Fruit fly (Drosophila melanogaster): Measurements from ENCODE around the gene CG13362.

Gene CG13362

dm6 chrX:758892-759621 lies 8.0 kb upstream of the CG13362 start, which contains the start of gene CG5273 (continued):
- TF ChIP-seq CG15269 (tag; optimal IDR thresholded peaks at IDR 0.05) (peak; percentile 2), phol (tag; optimal IDR thresholded peaks at IDR 0.05) (peak; percentile 94), maf-S (GFP tag; optimal IDR thresholded peaks at IDR 0.05) (no peak), lmd (GFP tag; IDR thresholded peaks at IDR 0.05) (peak; percentile 8; the same call in 1 of the 2 replicates), onecut (GFP tag; IDR thresholded peaks at IDR 0.05) (no peak), unc-4 (GFP tag; IDR thresholded peaks at IDR 0.05; ENCODE audit: partially characterized antibody) (peak; percentile 90), CG31224 (GFP tag; IDR thresholded peaks at IDR 0.05) (peak; percentile 98), Aef1 (GFP tag; IDR thresholded peaks at IDR 0.05) (no peak), CG13123 (GFP tag; optimal IDR thresholded peaks at IDR 0.05) (no peak), sr (GFP tag; IDR thresholded peaks at IDR 0.05) (no peak), jumu (GFP tag; optimal IDR thresholded peaks at IDR 0.05) (no peak), CG2678 (tag; optimal IDR thresholded peaks at IDR 0.05) (peak; percentile 24), CHES-1-like (GFP tag; optimal IDR thresholded peaks at IDR 0.05) (peak; percentile 54), hkb (optimal IDR thresholded peaks at IDR 0.05) (no peak), hkb (GFP tag; IDR thresholded peaks at IDR 0.05) (no peak; the same call in 1 of the 2 replicates), jing (GFP tag; optimal IDR thresholded peaks at IDR 0.05) (no peak), CG33213 (GFP tag; optimal IDR thresholded peaks at IDR 0.05) (peak; percentile 85), mirr (GFP tag; optimal IDR thresholded peaks at IDR 0.05) (peak; percentile 14), Xrp1 (GFP tag; IDR thresholded peaks at IDR 0.05) (peak; percentile 51; the same call in 1 of the 2 replicates), sc (optimal IDR thresholded peaks at IDR 0.05) (no peak), sc (GFP tag; optimal IDR thresholded peaks at IDR 0.05) (no peak), CG11504 (tag; optimal IDR thresholded peaks at IDR 0.05) (peak; percentile 30), CG3995 (GFP tag; optimal IDR thresholded peaks at IDR 0.05) (peak; percentile 40), CG10979 (tag; optimal IDR thresholded peaks at IDR 0.05) (no peak), bcd (GFP tag; optimal IDR thresholded peaks at IDR 0.05) (peak; percentile 1), CG10209 (GFP tag; optimal IDR thresholded peaks at IDR 0.05) (peak; percentile 1), Sry-β (GFP tag; optimal IDR thresholded peaks at IDR 0.05) (peak; percentile 95), mam (GFP tag; optimal IDR thresholded peaks at IDR 0.05) (no peak), knrl (GFP tag; IDR thresholded peaks at IDR 0.05; ENCODE audit: partially characterized antibody) (peak; percentile 81), bigmax (GFP tag; optimal IDR thresholded peaks at IDR 0.05) (no peak), sd (tag; optimal IDR thresholded peaks at IDR 0.05) (peak; percentile 53), Elba2 (GFP tag; optimal IDR thresholded peaks at IDR 0.05) (peak; percentile 99), Myb (GFP tag; optimal IDR thresholded peaks at IDR 0.05) (peak; percentile 94), CG3407 (GFP tag; optimal IDR thresholded peaks at IDR 0.05) (no peak), CG11085 (GFP tag; IDR thresholded peaks at IDR 0.05) (no peak), CG13624 (GFP tag; optimal IDR thresholded peaks at IDR 0.05) (peak; percentile 60), nau (GFP tag; optimal IDR thresholded peaks at IDR 0.05) (no peak), CG14050 (GFP tag; IDR thresholded peaks at IDR 0.05) (no peak), CG13424 (tag; optimal IDR thresholded peaks at IDR 0.05) (peak; percentile 5), Rx (GFP tag; IDR thresholded peaks at IDR 0.05) (no peak), CG9797 (GFP tag; optimal IDR thresholded peaks at IDR 0.05) (peak; percentile 98), Nf-YC (tag; optimal IDR thresholded peaks at IDR 0.05) (peak; percentile 99), Ptx1 (GFP tag; IDR thresholded peaks at IDR 0.05) (no peak), Lim3 (GFP tag; IDR thresholded peaks at IDR 0.05) (no peak), CG11696 (GFP tag; IDR thresholded peaks at IDR 0.05) (no peak), CG18764 (GFP tag; optimal IDR thresholded peaks at IDR 0.05) (no peak), slbo (GFP tag; IDR thresholded peaks at IDR 0.05) (peak; percentile 51), Opbp (GFP tag; IDR thresholded peaks at IDR 0.05; ENCODE audit: partially characterized antibody) (peak; percentile 95), Doc3 (GFP tag; IDR thresholded peaks at IDR 0.05; ENCODE audit: partially characterized antibody) (peak; percentile 98), al (GFP tag; IDR thresholded peaks at IDR 0.05) (no peak), C15 (GFP tag; IDR thresholded peaks at IDR 0.05) (no peak)
